Fruit fly (Drosophila melanogaster) whole organism: Measurements from ENCODE around the gene edin.

Source experiments
- EcR ChIP-seq, 2 experiments: fragments of >200 bp; optimal IDR thresholded peaks; 2 replicates each; lab custom pipeline; 2017; ENCODE audit warnings: missing biosample characterization in 2 of 2, missing genetic modification characterization in 2 of 2, missing genetic modification reagents in 2 of 2
- psq ChIP-seq: fragments of >200 bp; optimal IDR thresholded peaks from 2 replicates; lab custom pipeline; 2017
- usp ChIP-seq: fragments of >200 bp; optimal IDR thresholded peaks from 2 replicates; lab custom pipeline; 2017; ENCODE audit warnings: missing biosample characterization, missing genetic modification characterization, mixed read lengths

dm6 chr3L:17513893-17514616, 19.4 kb downstream of the edin start, which contains the start of the genes U4-U6-60K and CG7564:
- TF ChIP-seq psq (lab: Kevin White, UChicago): no peak
- no peak for TF ChIP-seq usp
- TF ChIP-seq EcR (GFP tag; optimal IDR thresholded peaks at IDR 0.05; lab: Kevin White, UChicago): no peak
